Worm (Caenorhabditis elegans) whole organism, L3 larva: ENCODE results near the gene B0250.7.

ENCODE experiments used
- ama-1 ChIP-seq: fragments of 150-350 bp; optimal IDR thresholded peaks from 2 replicates; lab custom pipeline; 2018
- lin-15B ChIP-seq: fragments of 150-350 bp; optimal IDR thresholded peaks from 2 replicates; lab custom pipeline; 2014; ENCODE audit warnings: missing biosample characterization, missing genetic modification characterization
- mdl-1 ChIP-seq: fragments of 150-350 bp; optimal IDR thresholded peaks from 2 replicates; lab custom pipeline; 2014; ENCODE audit warnings: missing biosample characterization, missing genetic modification characterization
- nhr-77 ChIP-seq: fragments of 150-350 bp; optimal IDR thresholded peaks from 2 replicates; lab custom pipeline; 2014; ENCODE audit warnings: missing biosample characterization, missing genetic modification characterization

ce11 chrV:20509427-20509826 is 33.6 kb upstream of the B0250.7 start:
- TF ChIP-seq mdl-1 = no peak
- TF ChIP-seq ama-1 (lab: Kevin White, UChicago) = no peak
- no peak for TF ChIP-seq nhr-77 (tag; lab: Kevin White, UChicago)
- TF ChIP-seq lin-15B (tag; lab: Kevin White, UChicago) = no peak
